Worm (Caenorhabditis elegans) whole organism, young adult: ENCODE data around the gene nol-56.

ENCODE experiments used
- B0261.1 ChIP-seq: sonication (generic microtip); optimal IDR thresholded peaks from 2 replicates; lab custom pipeline; 2016; ENCODE audit warnings: mild to moderate bottlenecking, missing genetic modification characterization, moderate library complexity, missing compliant biosample characterization
- B0336.3 ChIP-seq: fragments of 200-800 bp; sonication (Bioruptor generic); IDR thresholded peaks from 2 replicates; pipeline ENCODE4 v1.3.6; 2022; ENCODE audit warnings: missing genetic modification characterization, missing compliant biosample characterization
- C17E4.6 ChIP-seq: fragments of 200-800 bp; sonication (Bioruptor generic); IDR thresholded peaks from 2 replicates; pipeline ENCODE4 v1.3.6; 2022; ENCODE audit warnings: missing genetic modification reagents, missing genetic modification characterization, missing compliant biosample characterization
- D2030.7 ChIP-seq: fragments of 200-800 bp; sonication (Bioruptor generic); IDR thresholded peaks from 2 replicates; pipeline ENCODE4 v1.3.6; 2022; ENCODE audit warnings: missing genetic modification reagents, missing genetic modification characterization, missing compliant biosample characterization
- F10E7.11 ChIP-seq: sonication (generic microtip); optimal IDR thresholded peaks from 2 replicates; lab custom pipeline; 2017; ENCODE audit warnings: mild to moderate bottlenecking, missing genetic modification characterization, moderate library complexity, missing compliant biosample characterization
- F22D6.2 ChIP-seq: sonication (generic microtip); optimal IDR thresholded peaks from 2 replicates; lab custom pipeline; 2016; ENCODE audit warnings: mild to moderate bottlenecking, missing genetic modification characterization, missing compliant biosample characterization
- F33H1.4 ChIP-seq: fragments of 200-800 bp; sonication (Bioruptor generic); IDR thresholded peaks from 2 replicates; pipeline ENCODE4 v1.3.6; 2022; ENCODE audit warnings: missing genetic modification reagents, missing genetic modification characterization, missing compliant biosample characterization
- F52B5.7 ChIP-seq: sonication (generic microtip); optimal IDR thresholded peaks from 2 replicates; lab custom pipeline; 2016; ENCODE audit warnings: mild to moderate bottlenecking, missing genetic modification characterization, missing compliant biosample characterization
- F57A8.1 ChIP-seq: fragments of 200-800 bp; sonication (Bioruptor generic); optimal IDR thresholded peaks from 2 replicates; lab custom pipeline; 2018; ENCODE audit warnings: mild to moderate bottlenecking, missing genetic modification characterization, moderate library complexity, missing compliant biosample characterization
- F57C9.4 ChIP-seq: sonication (generic microtip); optimal IDR thresholded peaks from 2 replicates; lab custom pipeline; 2017; ENCODE audit warnings: mild to moderate bottlenecking, missing genetic modification characterization, missing compliant biosample characterization
- T07F8.4 ChIP-seq: sonication (generic microtip); optimal IDR thresholded peaks from 2 replicates; lab custom pipeline; 2016; ENCODE audit warnings: mild to moderate bottlenecking, missing genetic modification characterization, moderate library complexity, missing compliant biosample characterization
- Y53F4B.3 ChIP-seq: fragments of 200-800 bp; sonication (Bioruptor generic); IDR thresholded peaks from 2 replicates; pipeline ENCODE4 v1.3.6; 2022; ENCODE audit warnings: missing genetic modification reagents, missing genetic modification characterization, missing compliant biosample characterization
- Y79H2A.3 ChIP-seq: fragments of 200-800 bp; sonication (Bioruptor generic); conservative IDR thresholded peaks from 2 replicates; pipeline ENCODE4 v1.3.6; 2022; ENCODE audit warnings: missing genetic modification reagents, missing genetic modification characterization, missing compliant biosample characterization
- akir-1 ChIP-seq: fragments of 200-800 bp; sonication (Bioruptor generic); optimal IDR thresholded peaks from 2 replicates; lab custom pipeline; 2018; ENCODE audit warnings: mild to moderate bottlenecking, missing genetic modification characterization, moderate library complexity, missing compliant biosample characterization
- ama-1 ChIP-seq, 3 experiments: fragments of 150-350 bp in 1 of 3; sonication (generic microtip) in 2 of 3; optimal IDR thresholded peaks; 2 replicates each; lab custom pipeline; 2014 to 2018; ENCODE audit warnings: missing biosample characterization in 2 of 3, missing genetic modification characterization in 2 of 3, missing genetic modification reagents in 2 of 3
- attf-5 ChIP-seq: fragments of 200-800 bp; sonication (Bioruptor generic); optimal IDR thresholded peaks from 2 replicates; lab custom pipeline; 2018; ENCODE audit warnings: mild to moderate bottlenecking, missing genetic modification characterization, missing compliant biosample characterization
- bed-1 ChIP-seq: fragments of 200-800 bp; sonication (Bioruptor generic); IDR thresholded peaks from 2 replicates; pipeline ENCODE4 v1.3.6; 2022; ENCODE audit warnings: missing genetic modification reagents, missing genetic modification characterization, missing compliant biosample characterization
- ccch-3 ChIP-seq: fragments of 200-800 bp; sonication (Bioruptor generic); optimal IDR thresholded peaks from 2 replicates; lab custom pipeline; 2018; ENCODE audit warnings: mild to moderate bottlenecking, missing genetic modification characterization, missing compliant biosample characterization
- ceh-91 ChIP-seq: fragments of 200-800 bp; sonication (Bioruptor generic); IDR thresholded peaks from 2 replicates; pipeline ENCODE4 v1.3.6; 2022; ENCODE audit warnings: missing genetic modification reagents, missing genetic modification characterization, missing compliant biosample characterization
- chd-7 ChIP-seq: sonication (generic microtip); optimal IDR thresholded peaks from 2 replicates; lab custom pipeline; 2016; ENCODE audit warnings: mild to moderate bottlenecking, missing genetic modification characterization, moderate library complexity, missing compliant biosample characterization
- die-1 ChIP-seq: sonication (generic microtip); optimal IDR thresholded peaks from 2 replicates; lab custom pipeline; 2016; ENCODE audit warnings: missing genotype, mild to moderate bottlenecking, missing genetic modification characterization, missing compliant biosample characterization
- dpff-1 ChIP-seq: sonication (generic microtip); optimal IDR thresholded peaks from 2 replicates; lab custom pipeline; 2017; ENCODE audit warnings: mild to moderate bottlenecking, missing genetic modification characterization, missing compliant biosample characterization
- dpl-1 ChIP-seq: fragments of 150-350 bp; optimal IDR thresholded peaks from 2 replicates; lab custom pipeline; 2014; ENCODE audit warnings: missing biosample characterization, missing genetic modification reagents, missing genetic modification characterization
- egl-18 ChIP-seq: fragments of 200-800 bp; sonication (Bioruptor generic); IDR thresholded peaks from 2 replicates; pipeline ENCODE4 v1.3.6; 2022; ENCODE audit warnings: missing genetic modification reagents, missing genetic modification characterization, missing compliant biosample characterization
- egl-44 ChIP-seq: fragments of 200-800 bp; sonication (Bioruptor generic); IDR thresholded peaks from 2 replicates; pipeline ENCODE4 v1.3.6; 2022; ENCODE audit warnings: missing genetic modification reagents, missing genetic modification characterization, missing compliant biosample characterization
- ets-4 ChIP-seq: fragments of 200-800 bp; sonication (Bioruptor generic); optimal IDR thresholded peaks from 2 replicates; lab custom pipeline; 2018; ENCODE audit warnings: mild to moderate bottlenecking, missing genetic modification characterization, missing compliant biosample characterization
- fkh-3 ChIP-seq: sonication (generic microtip); optimal IDR thresholded peaks from 2 replicates; lab custom pipeline; 2016; ENCODE audit warnings: mild to moderate bottlenecking, missing genetic modification characterization, missing compliant biosample characterization
- him-1 ChIP-seq: sonication (generic microtip); optimal IDR thresholded peaks from 2 replicates; lab custom pipeline; 2016; ENCODE audit warnings: missing genotype, missing genetic modification reagents, missing genetic modification characterization, missing compliant biosample characterization
- hlh-12 ChIP-seq: sonication (generic microtip); optimal IDR thresholded peaks from 2 replicates; lab custom pipeline; 2016; ENCODE audit warnings: missing genetic modification characterization, missing compliant biosample characterization
- hmg-1.2 ChIP-seq: fragments of 200-800 bp; sonication (Bioruptor generic); IDR thresholded peaks from 2 replicates; pipeline ENCODE4 v1.3.6; 2022; ENCODE audit warnings: missing genetic modification reagents, missing genetic modification characterization, missing compliant biosample characterization
- lag-1 ChIP-seq: fragments of 200-800 bp; sonication (Bioruptor generic); IDR thresholded peaks from 2 replicates; pipeline ENCODE4 v1.3.6; 2022; ENCODE audit warnings: missing genetic modification reagents, missing genetic modification characterization, missing compliant biosample characterization
- lin-35 ChIP-seq, 3 experiments: fragments of 150-350 bp in 2 of 3; sonication (generic microtip) in 1 of 3; optimal IDR thresholded peaks; 2 replicates each; lab custom pipeline; 2014 to 2018; ENCODE audit warnings: missing biosample characterization in 3 of 3, missing genetic modification characterization in 3 of 3, missing genetic modification reagents in 3 of 3
- lin-54 ChIP-seq: fragments of 200-800 bp; sonication (Bioruptor generic); optimal IDR thresholded peaks from 2 replicates; lab custom pipeline; 2018; ENCODE audit warnings: mild to moderate bottlenecking, missing genetic modification characterization, missing compliant biosample characterization
- lir-1 ChIP-seq: fragments of 200-800 bp; sonication (Bioruptor generic); conservative IDR thresholded peaks from 2 replicates; pipeline ENCODE4 v1.3.6; 2022; ENCODE audit warnings: missing genetic modification reagents, missing genetic modification characterization, missing compliant biosample characterization
- lsl-1 ChIP-seq: fragments of 200-800 bp; sonication (Bioruptor generic); optimal IDR thresholded peaks from 2 replicates; lab custom pipeline; 2018; ENCODE audit warnings: mild to moderate bottlenecking, missing genetic modification characterization, moderate library complexity, missing compliant biosample characterization
- mes-4 ChIP-seq: sonication (generic microtip); optimal IDR thresholded peaks from 2 replicates; lab custom pipeline; 2016; ENCODE audit warnings: missing genotype, missing genetic modification characterization, missing compliant biosample characterization
- mxl-1 ChIP-seq: sonication (generic microtip); optimal IDR thresholded peaks from 2 replicates; lab custom pipeline; 2016; ENCODE audit warnings: missing genetic modification characterization, missing compliant biosample characterization
- nhr-179 ChIP-seq: sonication (generic microtip); optimal IDR thresholded peaks from 2 replicates; lab custom pipeline; 2016; ENCODE audit warnings: mild to moderate bottlenecking, missing genetic modification characterization, missing compliant biosample characterization
- pha-4 ChIP-seq: fragments of 150-350 bp; sonication (generic microtip); optimal IDR thresholded peaks from 2 replicates; lab custom pipeline; 2014; ENCODE audit warnings: missing biosample characterization, missing genetic modification reagents, missing genetic modification characterization
- rcor-1 ChIP-seq: fragments of 200-800 bp; sonication (Bioruptor generic); IDR thresholded peaks from 2 replicates; pipeline ENCODE4 v1.3.6; 2022; ENCODE audit warnings: missing genetic modification reagents, missing genetic modification characterization, missing compliant biosample characterization
- repo-1 ChIP-seq: sonication (generic microtip); optimal IDR thresholded peaks from 2 replicates; lab custom pipeline; 2017; ENCODE audit warnings: mild to moderate bottlenecking, missing genetic modification characterization, missing compliant biosample characterization
- rpc-1 ChIP-seq, 2 experiments: fragments of 150-350 bp in 1 of 2; sonication (generic microtip) in 1 of 2; optimal IDR thresholded peaks; 2 replicates each; lab custom pipeline; 2014 to 2018; ENCODE audit warnings: missing biosample characterization in 1 of 2, missing genetic modification characterization in 1 of 2, missing genetic modification reagents in 1 of 2, missing genotype in 1 of 2
- snpc-1.3 ChIP-seq: sonication (generic microtip); optimal IDR thresholded peaks from 2 replicates; lab custom pipeline; 2017; ENCODE audit warnings: missing genetic modification characterization, mild to moderate bottlenecking, missing compliant biosample characterization, antibody characterized with exemption, moderate library complexity, missing genotype, missing genetic modification reagents; ENCODE audit not compliant: insufficient read depth
- snpc-3.4 ChIP-seq: sonication (generic microtip); optimal IDR thresholded peaks from 2 replicates; lab custom pipeline; 2017; ENCODE audit warnings: missing genetic modification characterization, mild to moderate bottlenecking, missing compliant biosample characterization, antibody characterized with exemption, moderate library complexity, missing genotype, missing genetic modification reagents
- tlf-1 ChIP-seq: fragments of 200-800 bp; sonication (Bioruptor generic); optimal IDR thresholded peaks from 2 replicates; lab custom pipeline; 2018; ENCODE audit warnings: mild to moderate bottlenecking, missing genetic modification characterization, missing compliant biosample characterization
- xnd-1 ChIP-seq: sonication (generic microtip); optimal IDR thresholded peaks from 2 replicates; lab custom pipeline; 2016; ENCODE audit warnings: missing genotype, missing genetic modification reagents, missing genetic modification characterization, missing compliant biosample characterization
- zim-3 ChIP-seq: sonication (generic microtip); optimal IDR thresholded peaks from 2 replicates; lab custom pipeline; 2017; ENCODE audit warnings: mild to moderate bottlenecking, missing genetic modification characterization, moderate library complexity, missing compliant biosample characterization
- ztf-18 ChIP-seq: sonication (generic microtip); optimal IDR thresholded peaks from 2 replicates; lab custom pipeline; 2016; ENCODE audit warnings: missing genotype, mild to moderate bottlenecking, missing genetic modification characterization, missing compliant biosample characterization
- ztf-3 ChIP-seq: fragments of 200-800 bp; sonication (Bioruptor generic); optimal IDR thresholded peaks from 2 replicates; lab custom pipeline; 2018; ENCODE audit warnings: mild to moderate bottlenecking, missing genetic modification characterization, missing compliant biosample characterization

nol-56 gene

ce11 chrV:10352928-10353427, at the start of gene nol-56 (continued):
- peak; percentile 72 for TF ChIP-seq lin-54 (GFP tag; lab: Kevin White, UChicago)
- TF ChIP-seq F22D6.2 (tag; lab: Kevin White, UChicago): no peak
- TF ChIP-seq him-1: no peak
- no peak for TF ChIP-seq mxl-1
- no peak for TF ChIP-seq lag-1
- TF ChIP-seq ztf-18 (tag; lab: Kevin White, UChicago): peak; percentile 64
- TF ChIP-seq hmg-1.2 (GFP tag; lab: Robert Waterston, UW): 0 out of 2 replicates have a peak, but pooled peaks have one; percentile 10
- TF ChIP-seq ama-1 (optimal IDR thresholded peaks at IDR 0.05; lab: Kevin White, UChicago): no peak
- TF ChIP-seq ama-1 (GFP tag; optimal IDR thresholded peaks at IDR 0.05; lab: Kevin White, UChicago): no peak
- TF ChIP-seq D2030.7 (GFP tag; lab: Robert Waterston, UW): peak; percentile 53
- TF ChIP-seq akir-1 (GFP tag; lab: Kevin White, UChicago): no peak
- TF ChIP-seq pha-4: no peak
- no peak for TF ChIP-seq die-1 (tag; lab: Kevin White, UChicago)
- TF ChIP-seq rcor-1 (GFP tag; lab: Robert Waterston, UW): 0 out of 2 replicates have a peak, but pooled peaks have one; percentile 15
- TF ChIP-seq B0336.3 (GFP tag; lab: Robert Waterston, UW): no peak
- no peak for TF ChIP-seq repo-1
- no peak for TF ChIP-seq ets-4 (GFP tag; lab: Kevin White, UChicago)
- no peak for TF ChIP-seq C17E4.6 (GFP tag; lab: Robert Waterston, UW)
- TF ChIP-seq fkh-3: no peak
- TF ChIP-seq mes-4 (tag; lab: Kevin White, UChicago): no peak
- TF ChIP-seq zim-3 (tag; lab: Kevin White, UChicago): no peak
- no peak for TF ChIP-seq F57A8.1 (GFP tag; lab: Kevin White, UChicago)
- no peak for TF ChIP-seq ceh-91 (GFP tag; lab: Robert Waterston, UW)
- TF ChIP-seq Y53F4B.3: no peak
- TF ChIP-seq T07F8.4 (tag; lab: Kevin White, UChicago): no peak
- peak; percentile 95 for TF ChIP-seq F33H1.4 (GFP tag; lab: Robert Waterston, UW)
- TF ChIP-seq bed-1 (GFP tag; lab: Robert Waterston, UW): no peak
- no peak for TF ChIP-seq hlh-12 (tag; lab: Kevin White, UChicago)
- peak; percentile 53 for TF ChIP-seq lsl-1 (GFP tag; lab: Kevin White, UChicago)
- TF ChIP-seq Y79H2A.3 (GFP tag; lab: Robert Waterston, UW): no peak
- TF ChIP-seq snpc-3.4: no peak
- no peak for TF ChIP-seq F57C9.4
- TF ChIP-seq xnd-1 (tag; lab: Kevin White, UChicago): no peak
- TF ChIP-seq egl-18 (GFP tag; lab: Robert Waterston, UW): no peak
- no peak for TF ChIP-seq rpc-1 (optimal IDR thresholded peaks at IDR 0.05; lab: Kevin White, UChicago)
- TF ChIP-seq rpc-1 (tag; optimal IDR thresholded peaks at IDR 0.05; lab: Kevin White, UChicago): no peak
- no peak for TF ChIP-seq F10E7.11 (tag; lab: Kevin White, UChicago)
- TF ChIP-seq attf-5: peak; percentile 63
- TF ChIP-seq lin-35 (GFP tag; optimal IDR thresholded peaks at IDR 0.05; lab: Kevin White, UChicago): peak in 1 of 3 experiments; percentile 71
- peak; percentile 33; the same call in 1 of the 2 replicates for TF ChIP-seq lir-1 (GFP tag; lab: Robert Waterston, UW)
- TF ChIP-seq dpff-1: no peak
- peak; percentile 48 for TF ChIP-seq tlf-1 (GFP tag; lab: Kevin White, UChicago)
- no peak for TF ChIP-seq egl-44
- TF ChIP-seq dpl-1 (GFP tag; lab: Kevin White, UChicago): peak; percentile 60
- TF ChIP-seq ztf-3: no peak
- TF ChIP-seq B0261.1 (tag; lab: Kevin White, UChicago): no peak
- no peak for TF ChIP-seq chd-7 (tag; lab: Kevin White, UChicago)
- no peak for TF ChIP-seq nhr-179
- TF ChIP-seq F52B5.7: no peak
- peak; percentile 33 for TF ChIP-seq snpc-1.3 (tag; lab: Kevin White, UChicago)
- TF ChIP-seq ccch-3 (GFP tag; lab: Kevin White, UChicago): no peak
